Worm (Caenorhabditis elegans) whole organism, L3 larva: ENCODE data around the gene bgnt-1.2.
A peak's percentile ranks its signal among the peaks of the same experiment; 100 is the strongest.

Source experiments
- ceh-28 ChIP-seq: fragments of 150-350 bp; optimal IDR thresholded peaks from 2 replicates; lab custom pipeline; 2014; ENCODE audit warnings: missing biosample characterization, missing genetic modification reagents, missing genetic modification characterization
- elt-1 ChIP-seq: fragments of 150-350 bp; optimal IDR thresholded peaks from 2 replicates; lab custom pipeline; 2014; ENCODE audit warnings: missing biosample characterization, missing genetic modification characterization
- elt-2 ChIP-seq: sonication (generic microtip); optimal IDR thresholded peaks from 2 replicates; lab custom pipeline; 2016; ENCODE audit warnings: missing genetic modification reagents, mild to moderate bottlenecking, missing genetic modification characterization, missing compliant biosample characterization
- hmg-11 ChIP-seq: sonication (generic microtip); optimal IDR thresholded peaks from 2 replicates; lab custom pipeline; 2016; ENCODE audit warnings: missing genetic modification characterization, missing compliant biosample characterization
- jun-1 ChIP-seq: fragments of 150-350 bp; optimal IDR thresholded peaks from 2 replicates; lab custom pipeline; 2014; ENCODE audit warnings: missing biosample characterization, missing genetic modification reagents, missing genetic modification characterization
- lin-39 ChIP-seq: fragments of 150-350 bp; optimal IDR thresholded peaks from 2 replicates; lab custom pipeline; 2018; ENCODE audit warnings: missing biosample characterization, missing genetic modification reagents, missing genetic modification characterization
- nfya-1 ChIP-seq: sonication (generic microtip); optimal IDR thresholded peaks from 2 replicates; lab custom pipeline; 2017; ENCODE audit warnings: missing genetic modification characterization, mild to moderate bottlenecking, missing compliant biosample characterization, antibody characterized with exemption, moderate library complexity; ENCODE audit not compliant: insufficient read depth
- nhr-11 ChIP-seq: fragments of 150-350 bp; optimal IDR thresholded peaks from 2 replicates; lab custom pipeline; 2014; ENCODE audit warnings: missing biosample characterization, missing genetic modification characterization
- nhr-12 ChIP-seq: fragments of 150-350 bp; optimal IDR thresholded peaks from 2 replicates; lab custom pipeline; 2014; ENCODE audit warnings: missing biosample characterization, missing genetic modification characterization
- nhr-23 ChIP-seq: fragments of 150-350 bp; optimal IDR thresholded peaks from 2 replicates; lab custom pipeline; 2014; ENCODE audit warnings: missing biosample characterization, missing genetic modification reagents, missing genetic modification characterization
- nhr-237 ChIP-seq: fragments of 150-350 bp; optimal IDR thresholded peaks from 2 replicates; lab custom pipeline; 2014; ENCODE audit warnings: missing biosample characterization, missing genetic modification characterization
- nhr-67 ChIP-seq: fragments of 150-350 bp; optimal IDR thresholded peaks from 2 replicates; lab custom pipeline; 2014; ENCODE audit warnings: missing biosample characterization, missing genetic modification characterization
- tbx-2 ChIP-seq: sonication (generic microtip); optimal IDR thresholded peaks from 2 replicates; lab custom pipeline; 2016; ENCODE audit warnings: mild to moderate bottlenecking, missing genetic modification characterization, missing compliant biosample characterization
- unc-39 ChIP-seq: sonication (generic microtip); optimal IDR thresholded peaks from 4 replicates; lab custom pipeline; 2017; ENCODE audit warnings: missing biosample characterization, missing genetic modification characterization
- zag-1 ChIP-seq: fragments of 150-350 bp; optimal IDR thresholded peaks from 2 replicates; lab custom pipeline; 2014; ENCODE audit warnings: missing biosample characterization, missing genetic modification characterization
- ztf-11 ChIP-seq: fragments of 150-350 bp; optimal IDR thresholded peaks from 2 replicates; lab custom pipeline; 2014; ENCODE audit warnings: missing biosample characterization, missing genetic modification characterization

Gene bgnt-1.2

DNA sequence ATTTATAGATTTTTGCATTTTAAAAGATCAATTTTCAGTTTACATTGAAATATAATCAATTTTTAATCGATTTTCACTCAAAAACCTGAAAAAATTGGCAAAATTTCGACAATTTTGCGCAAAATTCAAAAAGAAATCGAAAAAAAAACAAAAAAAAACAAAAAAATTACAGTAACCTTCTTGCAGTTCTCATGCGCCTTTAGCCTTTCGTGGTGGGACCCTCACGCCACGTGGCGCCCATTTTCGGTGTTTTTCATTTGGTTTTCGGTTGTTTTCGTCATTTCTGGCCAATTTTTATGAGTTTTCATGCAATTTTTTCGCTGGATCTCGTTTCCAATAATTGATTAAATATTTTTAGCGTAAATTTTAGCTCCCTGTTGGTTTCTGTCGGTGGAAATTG lies 51.1 kb downstream of the bgnt-1.2 start:
- TF ChIP-seq jun-1 (tag; lab: Kevin White, UChicago) (no peak), nhr-23 (tag; lab: Kevin White, UChicago) (no peak), nhr-12 (tag; lab: Kevin White, UChicago) (no peak), tbx-2 (tag; lab: Kevin White, UChicago) (no peak), ceh-28 (no peak), ztf-11 (tag; lab: Kevin White, UChicago) (no peak), nhr-237 (tag; lab: Kevin White, UChicago) (no peak), unc-39 (tag; lab: Kevin White, UChicago) (no peak), elt-1 (tag; lab: Kevin White, UChicago) (no peak), nhr-67 (no peak), nhr-11 (tag; lab: Kevin White, UChicago) (no peak)
- TF ChIP-seq, all 47 proteins: peak for 0

DNA sequence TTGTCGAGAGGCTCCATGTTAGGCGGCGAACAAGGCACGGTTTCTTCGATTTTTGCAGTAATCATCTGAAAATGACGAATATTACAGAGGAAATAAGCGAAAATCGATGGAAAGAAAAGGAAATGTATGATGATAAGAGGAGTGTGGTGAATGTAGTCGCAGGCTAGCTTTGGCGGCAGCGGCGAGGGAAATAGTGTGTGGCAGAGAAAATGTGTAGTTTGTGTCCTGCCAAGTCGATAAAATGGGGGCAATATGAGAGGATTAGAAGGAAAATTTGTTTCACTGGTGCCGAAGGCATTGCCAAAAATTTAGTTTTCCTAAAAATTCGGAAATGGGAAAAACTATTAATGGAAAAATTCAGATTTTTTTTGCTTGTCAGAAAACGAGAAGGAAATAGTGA lies 51.7 kb downstream of the bgnt-1.2 start, which contains the start of gene nhr-86:
nhr-86 (minus strand) TSS at position 71 of the 400 bp plus-strand sequence.
- no peak for TF ChIP-seq zag-1 (tag; lab: Kevin White, UChicago)
- TF ChIP-seq hmg-11 (tag; lab: Kevin White, UChicago) = peak; percentile 34
- TF ChIP-seq lin-39 (tag; lab: Kevin White, UChicago) = no peak
- peak; percentile 18 for TF ChIP-seq nfya-1
- peak; percentile 59 for TF ChIP-seq elt-2
